Worm (Caenorhabditis elegans) whole organism, late embryonic: Measurements from ENCODE around the gene W02D7.12.
A peak's percentile ranks its signal among the peaks of the same experiment; 100 is the strongest.

Experiments
- C38D4.7 ChIP-seq: fragments of 200-800 bp; sonication (Bioruptor generic); optimal IDR thresholded peaks from 2 replicates; lab custom pipeline; 2018; ENCODE audit warnings: mild to moderate bottlenecking, missing genetic modification characterization, moderate library complexity, missing compliant biosample characterization
- F13H6.1 ChIP-seq: sonication (generic microtip); optimal IDR thresholded peaks from 2 replicates; lab custom pipeline; 2016; ENCODE audit warnings: missing genetic modification characterization, missing compliant biosample characterization
- K09A11.1 ChIP-seq: sonication (generic microtip); optimal IDR thresholded peaks from 2 replicates; lab custom pipeline; 2017; ENCODE audit warnings: antibody characterized with exemption, mild to moderate bottlenecking, missing genetic modification characterization, missing compliant biosample characterization; ENCODE audit not compliant: insufficient read depth
- Y22D7AL.16 ChIP-seq: sonication (generic microtip); optimal IDR thresholded peaks from 2 replicates; lab custom pipeline; 2016; ENCODE audit warnings: missing genetic modification characterization, missing compliant biosample characterization
- ahr-1 ChIP-seq: sonication (generic microtip); optimal IDR thresholded peaks from 2 replicates; lab custom pipeline; 2016; ENCODE audit warnings: missing genetic modification characterization, missing compliant biosample characterization
- ama-1 ChIP-seq: fragments of 150-350 bp; optimal IDR thresholded peaks from 2 replicates; lab custom pipeline; 2014
- ceh-14 ChIP-seq: sonication (generic microtip); optimal IDR thresholded peaks from 2 replicates; lab custom pipeline; 2016; ENCODE audit warnings: missing genotype, missing genetic modification characterization, missing compliant biosample characterization
- ceh-18 ChIP-seq: sonication (generic microtip); optimal IDR thresholded peaks from 2 replicates; lab custom pipeline; 2016; ENCODE audit warnings: missing genetic modification characterization, missing compliant biosample characterization
- ceh-30 ChIP-seq: fragments of 150-350 bp; optimal IDR thresholded peaks from 2 replicates; lab custom pipeline; 2014; ENCODE audit warnings: missing biosample characterization, missing genetic modification characterization
- ceh-31 ChIP-seq: sonication (generic microtip); optimal IDR thresholded peaks from 2 replicates; lab custom pipeline; 2016; ENCODE audit warnings: missing genetic modification characterization, missing compliant biosample characterization
- ceh-34 ChIP-seq: sonication (generic microtip); optimal IDR thresholded peaks from 2 replicates; lab custom pipeline; 2016; ENCODE audit warnings: mild to moderate bottlenecking, missing genetic modification characterization, missing compliant biosample characterization
- ceh-45 ChIP-seq: fragments of 200-800 bp; sonication (Bioruptor generic); IDR thresholded peaks from 2 replicates; pipeline ENCODE4 v1.3.6; 2022; ENCODE audit warnings: missing genetic modification reagents, missing genetic modification characterization, missing compliant biosample characterization
- ceh-48 ChIP-seq: sonication (generic microtip); optimal IDR thresholded peaks from 2 replicates; lab custom pipeline; 2016; ENCODE audit warnings: missing genetic modification characterization, inconsistent platforms, missing compliant biosample characterization
- ceh-6 ChIP-seq: fragments of 200-800 bp; sonication (Bioruptor generic); optimal IDR thresholded peaks from 2 replicates; lab custom pipeline; 2018; ENCODE audit warnings: mild to moderate bottlenecking, missing genetic modification characterization, missing compliant biosample characterization
- ceh-9 ChIP-seq: sonication (generic microtip); optimal IDR thresholded peaks from 2 replicates; lab custom pipeline; 2016; ENCODE audit warnings: mild to moderate bottlenecking, missing genetic modification characterization, inconsistent platforms, missing compliant biosample characterization
- dve-1 ChIP-seq: sonication (generic microtip); optimal IDR thresholded peaks from 2 replicates; lab custom pipeline; 2017; ENCODE audit warnings: antibody characterized with exemption, mild to moderate bottlenecking, missing genetic modification characterization, missing compliant biosample characterization
- elt-2 ChIP-seq: sonication (generic microtip); optimal IDR thresholded peaks from 2 replicates; lab custom pipeline; 2016; ENCODE audit warnings: missing genetic modification reagents, missing genetic modification characterization, missing compliant biosample characterization
- eyg-1 ChIP-seq: sonication (generic microtip); optimal IDR thresholded peaks from 2 replicates; lab custom pipeline; 2016; ENCODE audit warnings: missing genotype, missing genetic modification characterization, missing compliant biosample characterization
- fkh-10 ChIP-seq: fragments of 150-350 bp; optimal IDR thresholded peaks from 2 replicates; lab custom pipeline; 2014; ENCODE audit warnings: missing biosample characterization, missing genetic modification reagents, missing genetic modification characterization
- gmeb-2 ChIP-seq: sonication (generic microtip); optimal IDR thresholded peaks from 2 replicates; lab custom pipeline; 2016; ENCODE audit warnings: missing genetic modification characterization, inconsistent platforms, missing compliant biosample characterization
- hlh-13 ChIP-seq: fragments of 200-800 bp; sonication (Bioruptor generic); optimal IDR thresholded peaks from 2 replicates; lab custom pipeline; 2018; ENCODE audit warnings: mild to moderate bottlenecking, missing genetic modification characterization, missing compliant biosample characterization
- nfya-1 ChIP-seq: sonication (generic microtip); optimal IDR thresholded peaks from 2 replicates; lab custom pipeline; 2017; ENCODE audit warnings: missing genetic modification characterization, mild to moderate bottlenecking, missing compliant biosample characterization, antibody characterized with exemption, moderate library complexity
- npax-4 ChIP-seq: sonication (generic microtip); optimal IDR thresholded peaks from 2 replicates; lab custom pipeline; 2016; ENCODE audit warnings: missing genetic modification characterization, missing compliant biosample characterization
- pag-3 ChIP-seq: sonication (generic microtip); optimal IDR thresholded peaks from 2 replicates; lab custom pipeline; 2016; ENCODE audit warnings: missing compliant biosample characterization, missing genetic modification characterization, borderline replicate concordance
- pat-9 ChIP-seq: fragments of 200-800 bp; sonication (Bioruptor generic); optimal IDR thresholded peaks from 2 replicates; lab custom pipeline; 2018; ENCODE audit warnings: mild to moderate bottlenecking, missing genetic modification characterization, moderate library complexity, missing compliant biosample characterization
- pax-1 ChIP-seq: fragments of 150-350 bp; optimal IDR thresholded peaks from 2 replicates; lab custom pipeline; 2014; ENCODE audit warnings: missing biosample characterization, missing genetic modification characterization
- pqm-1 ChIP-seq: sonication (generic microtip); optimal IDR thresholded peaks from 2 replicates; lab custom pipeline; 2016; ENCODE audit warnings: missing genetic modification characterization, missing compliant biosample characterization
- ref-2 ChIP-seq: sonication (generic microtip); optimal IDR thresholded peaks from 2 replicates; lab custom pipeline; 2016; ENCODE audit warnings: missing genetic modification characterization, missing compliant biosample characterization
- sdc-2 ChIP-seq: sonication (generic microtip); optimal IDR thresholded peaks from 2 replicates; lab custom pipeline; 2016; ENCODE audit warnings: missing genotype, missing genetic modification characterization, missing compliant biosample characterization
- sox-2 ChIP-seq: fragments of 200-800 bp; sonication (Bioruptor generic); IDR thresholded peaks from 2 replicates; pipeline ENCODE4 v1.3.6; 2022; ENCODE audit warnings: missing genetic modification reagents, missing genetic modification characterization, missing compliant biosample characterization
- tbx-2 ChIP-seq: sonication (generic microtip); optimal IDR thresholded peaks from 2 replicates; lab custom pipeline; 2016; ENCODE audit warnings: missing genetic modification characterization, missing compliant biosample characterization
- ttx-3 ChIP-seq: sonication (generic microtip); optimal IDR thresholded peaks from 2 replicates; lab custom pipeline; 2016; ENCODE audit warnings: missing genetic modification reagents, missing genetic modification characterization, missing compliant biosample characterization
- unc-3 ChIP-seq, 2 experiments: fragments of 200-800 bp in 1 of 2; sonication (Bioruptor generic) in 1 of 2; sonication (generic microtip) in 1 of 2; conservative IDR thresholded peaks in 1 of 2; optimal IDR thresholded peaks in 1 of 2; 2 replicates each; pipeline versions ENCODE4 v1.3.6 to Lab custom; 2016 to 2022; ENCODE audit warnings: missing compliant biosample characterization in 2 of 2, missing genetic modification characterization in 2 of 2, missing genetic modification reagents in 1 of 2
- unc-42 ChIP-seq: sonication (generic microtip); optimal IDR thresholded peaks from 2 replicates; lab custom pipeline; 2016; ENCODE audit warnings: missing genotype, missing genetic modification characterization, missing compliant biosample characterization
- unc-86 ChIP-seq: sonication (generic microtip); optimal IDR thresholded peaks from 2 replicates; lab custom pipeline; 2016; ENCODE audit warnings: missing genetic modification characterization, missing compliant biosample characterization
- zip-5 ChIP-seq: sonication (generic microtip); optimal IDR thresholded peaks from 2 replicates; lab custom pipeline; 2016; ENCODE audit warnings: missing genetic modification characterization, missing compliant biosample characterization

The W02D7.12 gene

ce11 chrV:8266232-8266631 lies 45.1 kb upstream of the W02D7.12 start, which contains the start of gene F21F8.5:
F21F8.5 (minus strand) TSS chrV:8266332.
- TF ChIP-seq eyg-1 (tag; lab: Kevin White, UChicago) (no peak), sdc-2 (no peak)

ce11 chrV:8267275-8267674 lies 44.0 kb upstream of the W02D7.12 start:
- TF ChIP-seq elt-2 (tag; lab: Kevin White, UChicago) (peak; percentile 77), C38D4.7 (no peak), ceh-34 (tag; lab: Kevin White, UChicago) (no peak), pag-3 (tag; lab: Kevin White, UChicago) (no peak), unc-42 (no peak)

ce11 chrV:8268902-8269301 lies 42.4 kb upstream of the W02D7.12 start, which contains the start of the genes asp-6 and asp-12:
asp-6 (minus strand) TSS chrV:8268937.
asp-12 (plus strand) TSS chrV:8269210.
- TF ChIP-seq pqm-1 (tag; lab: Kevin White, UChicago), result peak; percentile 2
- peak; percentile 46 for TF ChIP-seq elt-2 (tag; lab: Kevin White, UChicago)
- TF ChIP-seq unc-42, result no peak

- TF ChIP-seq ceh-30 (tag; lab: Kevin White, UChicago) (no peak), ceh-6 (GFP tag; lab: Kevin White, UChicago) (no peak), zip-5 (tag; lab: Kevin White, UChicago) (no peak), sox-2 (GFP tag; lab: Robert Waterston, UW) (no peak), nfya-1 (tag; lab: Kevin White, UChicago) (no peak), C38D4.7 (no peak), ahr-1 (no peak), ama-1 (lab: Kevin White, UChicago) (no peak), unc-3 (GFP tag; conservative IDR thresholded peaks at IDR 0.05; lab: Robert Waterston, UW) (no peak), unc-3 (tag; optimal IDR thresholded peaks at IDR 0.05; lab: Kevin White, UChicago) (no peak), Y22D7AL.16 (tag; lab: Kevin White, UChicago) (no peak), tbx-2 (tag; lab: Kevin White, UChicago) (no peak), npax-4 (tag; lab: Kevin White, UChicago) (no peak), K09A11.1 (tag; lab: Kevin White, UChicago) (no peak), unc-86 (tag; lab: Kevin White, UChicago) (no peak), eyg-1 (tag; lab: Kevin White, UChicago) (no peak), F13H6.1 (tag; lab: Kevin White, UChicago) (no peak), ceh-9 (tag; lab: Kevin White, UChicago) (no peak)
- TF ChIP-seq, all 69 proteins: peak for 0
These were observed 41.4 kb upstream of the W02D7.12 start for ce11 chrV:8269878-8270277.

- TF ChIP-seq ceh-18 (tag; lab: Kevin White, UChicago), result no peak
- TF ChIP-seq gmeb-2 (tag; lab: Kevin White, UChicago), result no peak
- no peak for TF ChIP-seq pat-9
- no peak for TF ChIP-seq dve-1 (tag; lab: Kevin White, UChicago)
- no peak for TF ChIP-seq pax-1 (tag; lab: Kevin White, UChicago)
- no peak for TF ChIP-seq fkh-10 (GFP tag; lab: Kevin White, UChicago)
- TF ChIP-seq hlh-13, result no peak
- TF ChIP-seq ama-1 (lab: Kevin White, UChicago), result no peak
- TF ChIP-seq ttx-3 (tag; lab: Kevin White, UChicago), result no peak
- TF ChIP-seq C38D4.7, result no peak
- no peak for TF ChIP-seq unc-86 (tag; lab: Kevin White, UChicago)
- no peak for TF ChIP-seq ceh-6 (GFP tag; lab: Kevin White, UChicago)
- TF ChIP-seq ceh-14 (tag; lab: Kevin White, UChicago), result no peak
- TF ChIP-seq ceh-45 (GFP tag; lab: Robert Waterston, UW), result no peak
- no peak for TF ChIP-seq ceh-48 (tag; lab: Kevin White, UChicago)
- TF ChIP-seq ceh-31 (tag; lab: Kevin White, UChicago), result no peak
- TF ChIP-seq ref-2 (tag; lab: Kevin White, UChicago), result no peak
These were observed 39.9 kb upstream of the W02D7.12 start for ce11 chrV:8271395-8271794.
